Worm (Caenorhabditis elegans): ENCODE data around the gene mlh-1.

- TF ChIP-seq aly-2 (tag; optimal IDR thresholded peaks at IDR 0.05) (no peak), mab-5 (tag; optimal IDR thresholded peaks at IDR 0.05) (no peak), ztf-4 (tag; optimal IDR thresholded peaks at IDR 0.05) (no peak), crh-2 (tag; optimal IDR thresholded peaks at IDR 0.05) (no peak), nhr-11 (tag; optimal IDR thresholded peaks at IDR 0.05) (no peak), R02D3.7 (tag; optimal IDR thresholded peaks at IDR 0.05) (no peak), ama-1 (optimal IDR thresholded peaks at IDR 0.05) (no peak), ZK546.5 (tag; optimal IDR thresholded peaks at IDR 0.05) (no peak), nhr-237 (tag; optimal IDR thresholded peaks at IDR 0.05) (no peak), elt-3 (tag; optimal IDR thresholded peaks at IDR 0.05) (no peak), elt-1 (tag; optimal IDR thresholded peaks at IDR 0.05) (no peak), ztf-11 (tag; optimal IDR thresholded peaks at IDR 0.05) (no peak), lin-11 (tag; optimal IDR thresholded peaks at IDR 0.05) (no peak)
Observed at ce11 chrIII:13528513-13529249, 14.3 kb upstream of the mlh-1 start.

Data from whole organism, L2 larva.